Worm (Caenorhabditis elegans) whole organism, late embryonic: Measurements from ENCODE around the gene K04E7.1.

Source experiments
- C38D4.7 ChIP-seq: fragments of 200-800 bp; sonication (Bioruptor generic); optimal IDR thresholded peaks from 2 replicates; lab custom pipeline; 2018; ENCODE audit warnings: mild to moderate bottlenecking, missing genetic modification characterization, moderate library complexity, missing compliant biosample characterization
- T23F11.4 ChIP-seq: fragments of 200-800 bp; sonication (Bioruptor generic); optimal IDR thresholded peaks from 2 replicates; lab custom pipeline; 2018; ENCODE audit warnings: mild to moderate bottlenecking, missing genetic modification characterization, missing compliant biosample characterization
- ahr-1 ChIP-seq: sonication (generic microtip); optimal IDR thresholded peaks from 2 replicates; lab custom pipeline; 2016; ENCODE audit warnings: missing genetic modification characterization, missing compliant biosample characterization
- ceh-18 ChIP-seq: sonication (generic microtip); optimal IDR thresholded peaks from 2 replicates; lab custom pipeline; 2016; ENCODE audit warnings: missing genetic modification characterization, missing compliant biosample characterization
- ceh-2 ChIP-seq: sonication (generic microtip); optimal IDR thresholded peaks from 2 replicates; lab custom pipeline; 2016; ENCODE audit warnings: missing genotype, missing genetic modification characterization, missing compliant biosample characterization
- ceh-30 ChIP-seq: fragments of 150-350 bp; optimal IDR thresholded peaks from 2 replicates; lab custom pipeline; 2014; ENCODE audit warnings: missing biosample characterization, missing genetic modification characterization
- ceh-31 ChIP-seq: sonication (generic microtip); optimal IDR thresholded peaks from 2 replicates; lab custom pipeline; 2016; ENCODE audit warnings: missing genetic modification characterization, missing compliant biosample characterization
- ceh-9 ChIP-seq: sonication (generic microtip); optimal IDR thresholded peaks from 2 replicates; lab custom pipeline; 2016; ENCODE audit warnings: mild to moderate bottlenecking, missing genetic modification characterization, inconsistent platforms, missing compliant biosample characterization
- che-1 ChIP-seq: sonication (generic microtip); optimal IDR thresholded peaks from 2 replicates; lab custom pipeline; 2016; ENCODE audit warnings: mild to moderate bottlenecking, missing genetic modification characterization, missing compliant biosample characterization
- dmd-4 ChIP-seq: sonication (generic microtip); optimal IDR thresholded peaks from 2 replicates; lab custom pipeline; 2016; ENCODE audit warnings: borderline replicate concordance, missing genetic modification characterization, missing compliant biosample characterization
- elt-2 ChIP-seq: sonication (generic microtip); optimal IDR thresholded peaks from 2 replicates; lab custom pipeline; 2016; ENCODE audit warnings: missing genetic modification reagents, missing genetic modification characterization, missing compliant biosample characterization
- fkh-6 ChIP-seq: sonication (generic microtip); optimal IDR thresholded peaks from 2 replicates; lab custom pipeline; 2016; ENCODE audit warnings: missing genetic modification characterization, missing compliant biosample characterization
- hlh-13 ChIP-seq: fragments of 200-800 bp; sonication (Bioruptor generic); optimal IDR thresholded peaks from 2 replicates; lab custom pipeline; 2018; ENCODE audit warnings: mild to moderate bottlenecking, missing genetic modification characterization, missing compliant biosample characterization
- hlh-30 ChIP-seq: sonication (generic microtip); optimal IDR thresholded peaks from 2 replicates; lab custom pipeline; 2017; ENCODE audit warnings: antibody characterized with exemption, missing genetic modification characterization, missing compliant biosample characterization; ENCODE audit not compliant: insufficient read depth
- hlh-6 ChIP-seq: sonication (generic microtip); optimal IDR thresholded peaks from 2 replicates; lab custom pipeline; 2016; ENCODE audit warnings: missing genotype, missing genetic modification characterization, missing compliant biosample characterization
- lim-6 ChIP-seq: sonication (generic microtip); optimal IDR thresholded peaks from 2 replicates; lab custom pipeline; 2016; ENCODE audit warnings: missing genetic modification characterization, missing compliant biosample characterization
- lin-11 ChIP-seq: fragments of 200-800 bp; sonication (Bioruptor generic); optimal IDR thresholded peaks from 2 replicates; lab custom pipeline; 2018; ENCODE audit warnings: mild to moderate bottlenecking, missing genetic modification characterization, missing compliant biosample characterization
- nhr-11 ChIP-seq: fragments of 150-350 bp; optimal IDR thresholded peaks from 2 replicates; lab custom pipeline; 2014; ENCODE audit warnings: missing biosample characterization, missing genetic modification characterization
- nhr-232 ChIP-seq: sonication (generic microtip); optimal IDR thresholded peaks from 2 replicates; lab custom pipeline; 2016; ENCODE audit warnings: missing genetic modification characterization, missing compliant biosample characterization
- odd-2 ChIP-seq: sonication (generic microtip); optimal IDR thresholded peaks from 2 replicates; lab custom pipeline; 2017; ENCODE audit warnings: antibody characterized with exemption, mild to moderate bottlenecking, missing genetic modification characterization, missing compliant biosample characterization
- pat-9 ChIP-seq: fragments of 200-800 bp; sonication (Bioruptor generic); optimal IDR thresholded peaks from 2 replicates; lab custom pipeline; 2018; ENCODE audit warnings: mild to moderate bottlenecking, missing genetic modification characterization, moderate library complexity, missing compliant biosample characterization
- pax-1 ChIP-seq: fragments of 150-350 bp; optimal IDR thresholded peaks from 2 replicates; lab custom pipeline; 2014; ENCODE audit warnings: missing biosample characterization, missing genetic modification characterization
- pha-4 ChIP-seq: fragments of 150-350 bp; optimal IDR thresholded peaks from 2 replicates; lab custom pipeline; 2018; ENCODE audit warnings: missing biosample characterization, missing genetic modification reagents, missing genetic modification characterization
- pros-1 ChIP-seq: fragments of 150-350 bp; optimal IDR thresholded peaks from 2 replicates; lab custom pipeline; 2014; ENCODE audit warnings: missing biosample characterization, missing genetic modification reagents, missing genetic modification characterization
- rnt-1 ChIP-seq: sonication (generic microtip); optimal IDR thresholded peaks from 2 replicates; lab custom pipeline; 2016; ENCODE audit warnings: missing genetic modification characterization, missing compliant biosample characterization
- sdc-2 ChIP-seq: sonication (generic microtip); optimal IDR thresholded peaks from 2 replicates; lab custom pipeline; 2016; ENCODE audit warnings: missing genotype, missing genetic modification characterization, missing compliant biosample characterization
- sox-2 ChIP-seq: fragments of 200-800 bp; sonication (Bioruptor generic); IDR thresholded peaks from 2 replicates; pipeline ENCODE4 v1.3.6; 2022; ENCODE audit warnings: missing genetic modification reagents, missing genetic modification characterization, missing compliant biosample characterization
- tbx-7 ChIP-seq: sonication (generic microtip); optimal IDR thresholded peaks from 2 replicates; lab custom pipeline; 2016; ENCODE audit warnings: missing genotype, missing genetic modification characterization, missing compliant biosample characterization
- unc-42 ChIP-seq: sonication (generic microtip); optimal IDR thresholded peaks from 2 replicates; lab custom pipeline; 2016; ENCODE audit warnings: missing genotype, missing genetic modification characterization, missing compliant biosample characterization
- zip-5 ChIP-seq: sonication (generic microtip); optimal IDR thresholded peaks from 2 replicates; lab custom pipeline; 2016; ENCODE audit warnings: missing genetic modification characterization, missing compliant biosample characterization
- ztf-16 ChIP-seq: sonication (generic microtip); optimal IDR thresholded peaks from 2 replicates; lab custom pipeline; 2017; ENCODE audit warnings: missing genetic modification characterization, missing compliant biosample characterization

K04E7.1 gene

ce11 chrX:6448866-6449400 is 12.9 kb upstream of the K04E7.1 start, which contains the start of gene fah-1:
Gene fah-1 (minus strand): TSS chrX:6448916.
- TF ChIP-seq ceh-31 (tag; lab: Kevin White, UChicago) = no peak
- TF ChIP-seq nhr-232 (tag; lab: Kevin White, UChicago) = no peak
- peak; percentile 22 for TF ChIP-seq elt-2 (tag; lab: Kevin White, UChicago)
- peak; percentile 61 for TF ChIP-seq hlh-30 (tag; lab: Kevin White, UChicago)
- TF ChIP-seq ceh-9 = no peak

- no peak for TF ChIP-seq pha-4 (tag; lab: Kevin White, UChicago)
- no peak for TF ChIP-seq nhr-11 (tag; lab: Kevin White, UChicago)
- no peak for TF ChIP-seq dmd-4 (tag; lab: Kevin White, UChicago)
- no peak for TF ChIP-seq ceh-18 (tag; lab: Kevin White, UChicago)
- TF ChIP-seq rnt-1 = no peak
- no peak for TF ChIP-seq hlh-6 (tag; lab: Kevin White, UChicago)
- TF ChIP-seq hlh-13 (GFP tag; lab: Kevin White, UChicago) = no peak
- TF ChIP-seq ceh-31 (tag; lab: Kevin White, UChicago) = no peak
- TF ChIP-seq T23F11.4 (GFP tag; lab: Kevin White, UChicago) = no peak
- no peak for TF ChIP-seq ztf-16 (tag; lab: Kevin White, UChicago)
- TF ChIP-seq, all 69 proteins: peak for 0
Observed at ce11 chrX:6450839-6451491, 10.9 kb upstream of the K04E7.1 start, which contains the start of the genes grl-6 and K10C2.6. Gene grl-6 (minus strand): TSS chrX:6450939. Gene K10C2.6 (plus strand): TSS chrX:6451441.

DNA sequence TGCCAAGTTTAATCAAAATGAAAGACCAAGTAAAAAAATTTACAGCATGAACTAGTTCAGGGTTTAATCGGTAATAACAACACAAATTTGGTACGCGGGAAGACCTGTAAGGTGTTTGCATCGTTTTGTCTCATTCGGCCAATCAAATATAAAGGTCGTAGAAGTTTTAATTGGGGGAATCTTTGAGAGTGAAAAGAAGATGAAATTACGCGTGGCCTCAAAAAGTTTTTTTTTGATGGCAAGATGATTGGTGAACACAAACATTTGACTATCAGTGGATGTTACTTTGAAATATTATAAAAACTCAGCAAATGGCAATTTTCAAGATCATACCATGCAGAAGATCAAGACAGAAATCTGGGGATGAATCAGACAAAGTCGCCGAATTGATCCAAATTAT is 6.7 kb upstream of the K04E7.1 start, which contains the start of gene nas-33:
Gene nas-33, minus strand, starts transcription at position 101 of the 400 bp plus-strand sequence.
- no peak for TF ChIP-seq ceh-30
- no peak for TF ChIP-seq lin-11 (tag; lab: Kevin White, UChicago)
- TF ChIP-seq lim-6 (tag; lab: Kevin White, UChicago) = no peak
- no peak for TF ChIP-seq ceh-18 (tag; lab: Kevin White, UChicago)
- TF ChIP-seq T23F11.4 (GFP tag; lab: Kevin White, UChicago) = no peak
- no peak for TF ChIP-seq sdc-2 (tag; lab: Kevin White, UChicago)
- no peak for TF ChIP-seq tbx-7 (tag; lab: Kevin White, UChicago)
- TF ChIP-seq elt-2 (tag; lab: Kevin White, UChicago) = no peak
- TF ChIP-seq pros-1 (tag; lab: Kevin White, UChicago) = no peak
- TF ChIP-seq odd-2 (tag; lab: Kevin White, UChicago) = no peak
- TF ChIP-seq C38D4.7 (GFP tag; lab: Kevin White, UChicago) = no peak
- TF ChIP-seq hlh-13 (GFP tag; lab: Kevin White, UChicago) = no peak
- TF ChIP-seq unc-42 = no peak
- no peak for TF ChIP-seq zip-5 (tag; lab: Kevin White, UChicago)
- TF ChIP-seq ceh-9 = no peak
- no peak for TF ChIP-seq ztf-16 (tag; lab: Kevin White, UChicago)
- no peak for TF ChIP-seq rnt-1
- no peak for TF ChIP-seq ahr-1 (tag; lab: Kevin White, UChicago)
- no peak for TF ChIP-seq che-1 (tag; lab: Kevin White, UChicago)
- no peak for TF ChIP-seq sox-2 (GFP tag; lab: Robert Waterston, UW)

DNA sequence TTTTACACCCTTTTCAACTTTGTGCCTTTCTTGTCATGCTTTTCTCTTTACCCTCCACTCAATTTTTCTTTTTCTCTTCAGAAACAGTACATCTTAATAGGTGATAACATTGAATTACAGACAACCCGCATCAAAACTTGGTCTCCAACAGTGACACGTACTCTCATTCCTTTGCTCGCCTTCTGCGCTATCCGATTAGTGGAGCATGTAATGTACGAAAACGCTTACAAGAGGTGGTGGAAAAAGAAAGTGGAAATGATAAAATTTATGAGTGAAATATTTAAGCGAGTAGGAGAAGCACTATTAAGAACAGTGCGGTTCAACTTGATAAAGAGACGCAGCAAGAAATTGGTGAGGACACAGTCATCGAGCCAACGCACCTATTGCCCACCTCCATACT is 5.3 kb upstream of the K04E7.1 start, which contains the start of gene pept-1:
Gene pept-1, plus strand, starts transcription at position 306 of the 400 bp plus-strand sequence.
- no peak for TF ChIP-seq hlh-30 (tag; lab: Kevin White, UChicago)
- TF ChIP-seq elt-2 (tag; lab: Kevin White, UChicago) = peak; percentile 19

ce11 chrX:6458001-6458400 is 3.8 kb upstream of the K04E7.1 start:
- TF ChIP-seq ceh-2 (tag; lab: Kevin White, UChicago) = no peak
- no peak for TF ChIP-seq pax-1 (tag; lab: Kevin White, UChicago)
- no peak for TF ChIP-seq nhr-232 (tag; lab: Kevin White, UChicago)
- no peak for TF ChIP-seq pat-9 (tag; lab: Kevin White, UChicago)
- TF ChIP-seq zip-5 (tag; lab: Kevin White, UChicago) = no peak
- TF ChIP-seq fkh-6 (tag; lab: Kevin White, UChicago) = no peak
- TF ChIP-seq, all 69 proteins: peak for 0
